Worm (Caenorhabditis elegans) whole organism, L4/young adult: ENCODE data around the gene clec-125.

Experiments used
- dao-5 ChIP-seq: sonication (generic microtip); optimal IDR thresholded peaks from 2 replicates; lab custom pipeline; 2016; ENCODE audit warnings: missing genotype, missing genetic modification characterization, moderate library complexity, missing compliant biosample characterization
- him-1 ChIP-seq: sonication (generic microtip); optimal IDR thresholded peaks from 2 replicates; lab custom pipeline; 2016; ENCODE audit warnings: missing genotype, missing genetic modification reagents, missing genetic modification characterization, missing compliant biosample characterization

DNA sequence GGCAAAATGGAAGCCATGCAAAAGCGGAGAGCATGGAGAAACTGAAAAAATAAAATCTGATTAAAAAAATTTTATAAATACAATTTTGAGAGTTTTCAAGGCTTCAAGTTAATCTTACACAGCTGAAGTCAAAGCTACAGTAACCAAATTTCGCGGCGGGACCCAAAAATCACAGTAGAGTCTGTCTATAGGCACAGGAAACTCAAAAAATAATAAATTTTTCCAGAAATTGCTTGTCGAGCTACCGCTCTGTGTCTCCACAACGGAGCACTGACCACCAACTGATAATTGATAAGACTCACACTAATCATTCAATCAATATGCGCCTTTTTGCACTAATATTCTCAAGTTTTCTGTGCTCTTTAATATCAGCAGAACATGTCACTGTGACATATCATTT, 34.5 kb downstream of the clec-125 start, which contains the start of gene W10G11.19:
- TF ChIP-seq him-1 (tag; lab: Kevin White, UChicago) = no peak
- TF ChIP-seq dao-5 = no peak
